Worm (Caenorhabditis elegans): ENCODE data around the gene lelo-2.

lelo-2 gene

DNA sequence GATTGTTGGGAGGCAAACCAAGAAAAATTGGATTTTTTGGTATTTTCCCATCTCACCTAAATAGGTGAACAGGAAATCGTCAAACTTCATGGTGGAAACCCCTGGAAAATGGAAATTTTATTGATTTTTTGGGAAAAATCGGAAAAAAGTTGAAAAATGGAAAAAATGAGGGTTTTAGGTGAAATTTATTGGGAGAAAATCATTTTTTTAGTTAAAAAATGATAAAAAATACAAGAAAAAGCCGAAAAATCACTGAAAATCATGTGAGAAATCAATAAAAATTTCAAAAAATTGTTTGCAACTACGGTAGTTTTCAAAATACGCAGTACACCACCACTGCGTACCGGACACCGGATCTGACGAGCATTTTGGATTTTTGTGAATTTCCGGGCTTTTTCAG lies at the start of gene lelo-2:
TSS of gene lelo-2 (minus strand) at position 101 of the 400 bp plus-strand sequence.
- no peak for TF ChIP-seq nhr-10 (tag; optimal IDR thresholded peaks at IDR 0.05)
- TF ChIP-seq aha-1 (tag), result peak; percentile 27
- no peak for TF ChIP-seq nhr-48 (tag; optimal IDR thresholded peaks at IDR 0.05)
- TF ChIP-seq rbr-2 (tag; optimal IDR thresholded peaks at IDR 0.05), result no peak
- no peak for TF ChIP-seq madf-5 (GFP tag; IDR thresholded peaks at IDR 0.05)
- TF ChIP-seq lim-7 (GFP tag; IDR thresholded peaks at IDR 0.05), result no peak
- no peak for TF ChIP-seq nhr-76 (tag; optimal IDR thresholded peaks at IDR 0.05)
- TF ChIP-seq ZK337.2 (GFP tag; IDR thresholded peaks at IDR 0.05), result no peak

- TF ChIP-seq mxl-3 (GFP tag; optimal IDR thresholded peaks at IDR 0.05), result no peak
- no peak for TF ChIP-seq lin-29 (GFP tag; IDR thresholded peaks at IDR 0.05)
- TF ChIP-seq nhr-77 (tag; optimal IDR thresholded peaks at IDR 0.05), result no peak
- TF ChIP-seq aha-1 (tag), result no peak
- peak in 1 of 2 experiments; percentile 23 for TF ChIP-seq unc-62 (GFP tag; optimal IDR thresholded peaks at IDR 0.05 in 1 of 2)
- no peak for TF ChIP-seq unc-62 (tag; optimal IDR thresholded peaks at IDR 0.05)
- no peak for TF ChIP-seq cey-2 (tag; optimal IDR thresholded peaks at IDR 0.05; ENCODE audit: borderline replicate concordance, insufficient read depth)
- TF ChIP-seq hmg-1.1 (GFP tag; IDR thresholded peaks at IDR 0.05), result no peak
- TF ChIP-seq F37D6.2 (tag; optimal IDR thresholded peaks at IDR 0.05), result no peak
- peak; percentile 87 for TF ChIP-seq ceh-28 (tag; optimal IDR thresholded peaks at IDR 0.05)
These were observed 41.6 kb upstream of the lelo-2 start for ce11 chrIII:1468358-1469305.

DNA sequence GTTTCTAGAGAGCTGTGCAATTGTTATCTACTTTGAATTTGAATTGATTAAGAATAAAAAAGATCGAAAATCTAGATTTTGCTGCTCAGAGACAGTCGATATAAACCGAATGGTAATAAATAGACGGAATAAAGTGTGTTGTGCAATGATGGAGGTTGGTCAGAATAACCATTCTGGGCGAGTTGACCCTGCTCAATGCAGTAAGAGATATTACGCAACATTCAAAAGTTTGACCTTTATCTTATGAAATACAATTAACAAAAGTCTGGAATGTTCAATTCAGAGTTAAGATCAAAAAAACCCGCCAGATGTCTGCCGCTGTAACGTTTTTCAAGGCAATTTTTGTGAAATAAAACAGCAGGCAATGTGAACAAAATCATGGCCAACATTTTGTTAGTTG lies 29.8 kb upstream of the lelo-2 start:
- TF ChIP-seq hlh-30 (tag; optimal IDR thresholded peaks at IDR 0.05; ENCODE audit: insufficient read depth) (no peak), attf-4 (tag; optimal IDR thresholded peaks at IDR 0.05) (no peak), lin-29 (GFP tag; IDR thresholded peaks at IDR 0.05) (no peak), nhr-10 (tag; optimal IDR thresholded peaks at IDR 0.05) (no peak), lin-13 (GFP tag; optimal IDR thresholded peaks at IDR 0.05) (no peak), nhr-77 (tag; optimal IDR thresholded peaks at IDR 0.05) (no peak), mdl-1 (tag; optimal IDR thresholded peaks at IDR 0.05) (no peak), F37D6.2 (tag; optimal IDR thresholded peaks at IDR 0.05) (no peak), ztf-11 (tag; optimal IDR thresholded peaks at IDR 0.05) (no peak), spr-1 (tag; optimal IDR thresholded peaks at IDR 0.05) (no peak), ZK546.5 (tag; optimal IDR thresholded peaks at IDR 0.05) (no peak), ceh-62 (tag; optimal IDR thresholded peaks at IDR 0.05) (no peak), ceh-20 (GFP tag; IDR thresholded peaks at IDR 0.05) (no peak), php-3 (GFP tag; IDR thresholded peaks at IDR 0.05) (no peak), arid-1 (GFP tag; conservative IDR thresholded peaks at IDR 0.05) (no peak)

ce11 chrIII:1455674-1456073 lies 28.6 kb upstream of the lelo-2 start, which contains the start of gene Y82E9BR.17:
TSS of gene Y82E9BR.17 (minus strand) at chrIII:1455774.
- TF ChIP-seq ceh-28 (tag; optimal IDR thresholded peaks at IDR 0.05), result no peak

DNA sequence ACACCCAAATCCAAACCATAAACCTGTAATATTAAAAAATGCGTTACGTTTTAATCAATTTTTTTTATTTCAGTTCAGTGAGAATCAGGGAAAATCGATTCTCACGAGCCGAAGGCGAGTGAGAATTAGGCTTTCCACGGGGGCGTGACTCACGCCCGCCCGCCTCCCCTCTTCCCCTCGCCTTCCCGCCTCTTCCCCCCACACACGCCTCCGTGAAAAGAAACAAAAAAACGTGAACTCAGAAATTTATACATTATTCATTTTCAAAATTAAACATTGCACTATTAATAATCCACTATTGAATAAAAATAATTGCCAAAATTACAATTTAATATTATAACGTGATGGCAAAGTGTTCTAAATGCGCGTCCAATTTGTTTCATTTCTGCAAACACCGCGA lies 19.7 kb upstream of the lelo-2 start:
- TF ChIP-seq aly-2 (tag; optimal IDR thresholded peaks at IDR 0.05) (no peak), daf-8 (GFP tag; IDR thresholded peaks at IDR 0.05) (no peak), vab-7 (GFP tag; IDR thresholded peaks at IDR 0.05) (no peak), daf-16 (GFP tag; optimal IDR thresholded peaks at IDR 0.05) (no peak), daf-16 (tag; optimal IDR thresholded peaks at IDR 0.05) (no peak), Y105C5A.15 (GFP tag; IDR thresholded peaks at IDR 0.05) (no peak), ama-1 (optimal IDR thresholded peaks at IDR 0.05) (no peak), pqm-1 (tag; optimal IDR thresholded peaks at IDR 0.05) (no peak), T26A8.4 (GFP tag; IDR thresholded peaks at IDR 0.05) (no peak), madf-5 (GFP tag; IDR thresholded peaks at IDR 0.05) (no peak), nhr-111 (GFP tag; optimal IDR thresholded peaks at IDR 0.05) (no peak)

Measured in whole organism, L4 larva.